Fruit fly (Drosophila melanogaster) whole organism, prepupa: ENCODE measurements around the gene CG10508.

Experiments
- Eip75B ChIP-seq: fragments of 200-800 bp; sonication (Bioruptor generic); optimal IDR thresholded peaks from 3 replicates; lab custom pipeline; 2016; ENCODE audit warnings: missing biosample characterization, missing genetic modification characterization
- Eip93F ChIP-seq: fragments of 200-800 bp; sonication (Bioruptor generic); optimal IDR thresholded peaks from 2 replicates; lab custom pipeline; 2016; ENCODE audit warnings: missing biosample characterization, mild to moderate bottlenecking, missing genetic modification characterization
- Sox102F ChIP-seq: fragments of 200-800 bp; sonication (Bioruptor generic); optimal IDR thresholded peaks from 2 replicates; lab custom pipeline; 2016; ENCODE audit warnings: missing biosample characterization, mild to moderate bottlenecking, missing genetic modification characterization
- achi ChIP-seq: fragments of 200-800 bp; sonication (Bioruptor generic); optimal IDR thresholded peaks from 3 replicates; lab custom pipeline; 2016; ENCODE audit warnings: missing biosample characterization, missing genetic modification characterization
- cyc ChIP-seq: fragments of 200-800 bp; sonication (Bioruptor generic); optimal IDR thresholded peaks from 3 replicates; lab custom pipeline; 2016; ENCODE audit warnings: missing biosample characterization, missing genetic modification characterization
- dac ChIP-seq: fragments of 200-800 bp; sonication (Bioruptor generic); optimal IDR thresholded peaks from 2 replicates; lab custom pipeline; 2017; ENCODE audit warnings: missing biosample characterization, mild to moderate bottlenecking, missing genetic modification characterization
- lz ChIP-seq: fragments of 200-800 bp; sonication (Bioruptor generic); optimal IDR thresholded peaks from 3 replicates; lab custom pipeline; 2016; ENCODE audit warnings: missing biosample characterization, missing genetic modification characterization
- vri ChIP-seq: fragments of 200-800 bp; sonication (Bioruptor generic); optimal IDR thresholded peaks from 3 replicates; lab custom pipeline; 2016; ENCODE audit warnings: missing biosample characterization, mild to moderate bottlenecking, missing genetic modification characterization

DNA sequence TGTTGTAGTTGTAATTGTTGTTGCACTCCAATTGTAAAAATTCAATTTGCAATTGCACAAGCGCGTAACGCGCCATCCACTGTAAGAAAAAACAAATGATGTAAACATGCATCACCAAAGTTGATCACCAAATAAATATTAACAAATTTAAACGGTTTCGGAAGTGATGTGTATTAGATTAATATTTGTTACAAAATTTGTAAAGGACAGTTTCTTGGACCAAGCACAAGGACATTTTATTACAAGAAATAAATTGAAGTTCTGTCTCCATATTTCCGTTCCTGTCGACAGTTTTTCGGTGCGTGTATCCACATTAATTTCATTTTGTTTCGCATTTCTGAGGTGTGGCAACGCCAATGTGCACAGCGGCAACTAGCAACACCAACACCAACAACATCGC is 19.7 kb downstream of the CG10508 start:
- TF ChIP-seq Eip93F (no peak), dac (peak; percentile 78), achi (GFP tag; lab: Kevin White, UChicago) (peak; percentile 51), Sox102F (GFP tag; lab: Kevin White, UChicago) (no peak), vri (GFP tag; lab: Kevin White, UChicago) (no peak), cyc (no peak), lz (no peak), Eip75B (GFP tag; lab: Kevin White, UChicago) (no peak)
